Worm (Caenorhabditis elegans): ENCODE measurements around the gene ndub-5.

- no peak for TF ChIP-seq hlh-30 (tag; optimal IDR thresholded peaks at IDR 0.05; ENCODE audit: insufficient read depth)
- TF ChIP-seq sox-4 (tag; optimal IDR thresholded peaks at IDR 0.05), result no peak
- no peak for TF ChIP-seq hlh-6 (tag; optimal IDR thresholded peaks at IDR 0.05)
- no peak for TF ChIP-seq elt-2 (tag; optimal IDR thresholded peaks at IDR 0.05)
- no peak for TF ChIP-seq lin-11 (tag; optimal IDR thresholded peaks at IDR 0.05)
- TF ChIP-seq odd-2 (tag; optimal IDR thresholded peaks at IDR 0.05), result no peak
- no peak for TF ChIP-seq ceh-9 (tag; optimal IDR thresholded peaks at IDR 0.05)
- TF ChIP-seq dve-1 (tag; optimal IDR thresholded peaks at IDR 0.05), result no peak
- no peak for TF ChIP-seq ceh-34 (tag; optimal IDR thresholded peaks at IDR 0.05)
These were observed 42.9 kb downstream of the ndub-5 start, which contains the start of gene ddl-1 for ce11 chrII:5648272-5648671.
